Fruit fly (Drosophila melanogaster) whole organism, embryonic: Measurements from ENCODE around the gene pim.
A peak's percentile ranks its signal among the peaks of the same experiment; 100 is the strongest.

Experiments used
- Atf6 ChIP-seq: fragments of 200-800 bp; sonication (Bioruptor generic); IDR thresholded peaks from 2 replicates; pipeline ENCODE4 v1.3.6; 2022; ENCODE audit warnings: missing biosample characterization, missing genetic modification characterization
- BEAF-32 ChIP-seq: fragments of 200-800 bp; sonication (Bioruptor generic); optimal IDR thresholded peaks from 3 replicates; lab custom pipeline; 2017; ENCODE audit warnings: missing biosample characterization, missing genetic modification characterization, mild to moderate bottlenecking, moderate library complexity, missing genetic modification reagents
- CG10654 ChIP-seq: fragments of 200-800 bp; sonication (Bioruptor generic); optimal IDR thresholded peaks from 2 replicates; lab custom pipeline; 2016; ENCODE audit warnings: missing biosample characterization, missing genetic modification characterization
- CG11093 ChIP-seq: fragments of 200-800 bp; sonication (Bioruptor generic); IDR thresholded peaks from 3 replicates; pipeline ENCODE4 v1.3.6; 2022; ENCODE audit warnings: missing biosample characterization, missing genetic modification characterization
- CG11723 ChIP-seq: fragments of 200-800 bp; sonication (Bioruptor generic); optimal IDR thresholded peaks from 2 replicates; lab custom pipeline; 2017; ENCODE audit warnings: missing biosample characterization, mild to moderate bottlenecking, missing genetic modification characterization
- CG12299 ChIP-seq: fragments of 200-800 bp; sonication (Bioruptor generic); optimal IDR thresholded peaks from 2 replicates; lab custom pipeline; 2018; ENCODE audit warnings: missing biosample characterization, mild to moderate bottlenecking, missing genetic modification characterization
- CG12744 ChIP-seq: fragments of 200-800 bp; sonication (Bioruptor generic); optimal IDR thresholded peaks from 2 replicates; lab custom pipeline; 2016; ENCODE audit warnings: missing biosample characterization, missing genetic modification characterization
- CG13123 ChIP-seq: fragments of 200-800 bp; sonication (Bioruptor generic); optimal IDR thresholded peaks from 2 replicates; lab custom pipeline; 2016; ENCODE audit warnings: missing biosample characterization, missing genetic modification characterization
- CG13424 ChIP-seq: fragments of 200-800 bp; sonication (Bioruptor generic); optimal IDR thresholded peaks from 2 replicates; lab custom pipeline; 2019; ENCODE audit warnings: missing biosample characterization, mild to moderate bottlenecking, missing genetic modification characterization, moderate library complexity
- CG14014 ChIP-seq: fragments of 200-800 bp; sonication (Bioruptor generic); IDR thresholded peaks from 2 replicates; pipeline ENCODE4 v1.3.6; 2022; ENCODE audit warnings: missing biosample characterization, missing genetic modification characterization
- CG15073 ChIP-seq: fragments of 200-800 bp; sonication (Bioruptor generic); optimal IDR thresholded peaks from 2 replicates; lab custom pipeline; 2016; ENCODE audit warnings: missing biosample characterization, missing genetic modification characterization
- CG16813 ChIP-seq: fragments of 200-800 bp; sonication (Bioruptor generic); IDR thresholded peaks from 3 replicates; pipeline ENCODE4 v1.3.6; 2022; ENCODE audit warnings: missing biosample characterization, missing genetic modification characterization; ENCODE audit not compliant: partially characterized antibody
- CG17328 ChIP-seq: fragments of 200-800 bp; sonication (Bioruptor generic); IDR thresholded peaks from 2 replicates; pipeline ENCODE4 v1.3.6; 2022; ENCODE audit warnings: missing biosample characterization, missing genetic modification characterization
- CG17568 ChIP-seq: fragments of 200-800 bp; sonication (Bioruptor generic); optimal IDR thresholded peaks from 2 replicates; lab custom pipeline; 2018; ENCODE audit warnings: missing biosample characterization, mild to moderate bottlenecking, missing genetic modification characterization, moderate library complexity
- CG17829 ChIP-seq: fragments of 200-800 bp; optimal IDR thresholded peaks from 2 replicates; lab custom pipeline; 2019; ENCODE audit warnings: missing biosample characterization, mild to moderate bottlenecking, missing genetic modification characterization, moderate library complexity
- CG2199 ChIP-seq: fragments of 200-800 bp; sonication (Bioruptor generic); IDR thresholded peaks from 3 replicates; pipeline ENCODE4 v1.3.6; 2022; ENCODE audit warnings: missing biosample characterization, missing genetic modification characterization
- CG2202 ChIP-seq: fragments of 200-800 bp; sonication (Bioruptor generic); optimal IDR thresholded peaks from 2 replicates; lab custom pipeline; 2018; ENCODE audit warnings: missing biosample characterization, mild to moderate bottlenecking, missing genetic modification characterization
- CG2712 ChIP-seq: fragments of 200-800 bp; optimal IDR thresholded peaks from 3 replicates; lab custom pipeline; 2019; ENCODE audit warnings: missing biosample characterization, mild to moderate bottlenecking, missing genetic modification characterization, moderate library complexity
- CG31441 ChIP-seq: fragments of 200-800 bp; sonication (Bioruptor generic); IDR thresholded peaks from 2 replicates; pipeline ENCODE4 v1.3.6; 2022; ENCODE audit warnings: missing biosample characterization, missing genetic modification characterization
- CG3163 ChIP-seq: fragments of 200-800 bp; sonication (Bioruptor generic); optimal IDR thresholded peaks from 3 replicates; lab custom pipeline; 2016; ENCODE audit warnings: missing biosample characterization, missing genetic modification characterization
- CG4360 ChIP-seq: fragments of 200-800 bp; sonication (Bioruptor generic); IDR thresholded peaks from 2 replicates; pipeline ENCODE4 v1.3.6; 2022; ENCODE audit warnings: missing biosample characterization, missing genetic modification characterization
- CG4707 ChIP-seq: fragments of 200-800 bp; sonication (Bioruptor generic); optimal IDR thresholded peaks from 2 replicates; lab custom pipeline; 2018; ENCODE audit warnings: missing biosample characterization, mild to moderate bottlenecking, missing genetic modification characterization, moderate library complexity
- CG5245 ChIP-seq: fragments of 200-800 bp; sonication (Bioruptor generic); optimal IDR thresholded peaks from 3 replicates; lab custom pipeline; 2016; ENCODE audit warnings: missing biosample characterization, missing genetic modification characterization
- CG6813 ChIP-seq: fragments of 200-800 bp; sonication (Bioruptor generic); optimal IDR thresholded peaks from 2 replicates; lab custom pipeline; 2017; ENCODE audit warnings: missing biosample characterization, missing genetic modification characterization, mild to moderate bottlenecking, moderate library complexity, missing genetic modification reagents
- CG9797 ChIP-seq: fragments of 200-800 bp; sonication (Bioruptor generic); optimal IDR thresholded peaks from 3 replicates; lab custom pipeline; 2018; ENCODE audit warnings: missing biosample characterization, mild to moderate bottlenecking, missing genetic modification characterization
- Dref ChIP-seq: fragments of 200-800 bp; sonication (Bioruptor generic); IDR thresholded peaks from 2 replicates; pipeline ENCODE4 v1.3.6; 2022; ENCODE audit warnings: missing biosample characterization, missing genetic modification characterization
- HLH54F ChIP-seq: fragments of 200-800 bp; sonication (Bioruptor generic); optimal IDR thresholded peaks from 3 replicates; lab custom pipeline; 2016; ENCODE audit warnings: missing biosample characterization, missing genetic modification characterization
- HmgD ChIP-seq: fragments of 200-800 bp; sonication (Bioruptor generic); optimal IDR thresholded peaks from 3 replicates; lab custom pipeline; 2016; ENCODE audit warnings: missing biosample characterization, missing genetic modification characterization
- HmgZ ChIP-seq: fragments of 200-800 bp; sonication (Bioruptor generic); optimal IDR thresholded peaks from 2 replicates; lab custom pipeline; 2018; ENCODE audit warnings: missing biosample characterization, mild to moderate bottlenecking, missing genetic modification characterization
- Med ChIP-seq: fragments of 200-800 bp; sonication (Bioruptor generic); peaks from one replicate; lab custom pipeline; 2016; ENCODE audit warnings: missing biosample characterization, missing genetic modification characterization, mild to moderate bottlenecking, inconsistent platforms, moderate library complexity
- NfI ChIP-seq: fragments of 200-800 bp; sonication (Bioruptor generic); optimal IDR thresholded peaks from 3 replicates; lab custom pipeline; 2018; ENCODE audit warnings: missing biosample characterization, mild to moderate bottlenecking, missing genetic modification characterization, moderate library complexity
- Trl ChIP-seq, 3 experiments: fragments of >200 bp in 2 of 3; fragments of 200-800 bp in 1 of 3; sonication (Bioruptor generic) in 1 of 3; optimal IDR thresholded peaks; 2 replicates in 1 of 3; 3 replicates in 2 of 3; lab custom pipeline; 2016 to 2017; ENCODE audit warnings: missing biosample characterization in 1 of 3, missing genetic modification characterization in 1 of 3
- ac ChIP-seq: fragments of 200-800 bp; sonication (Bioruptor generic); optimal IDR thresholded peaks from 3 replicates; lab custom pipeline; 2017; ENCODE audit warnings: missing biosample characterization, mild to moderate bottlenecking, missing genetic modification characterization
- ara ChIP-seq: fragments of 200-800 bp; sonication (Bioruptor generic); IDR thresholded peaks from 2 replicates; pipeline ENCODE4 v1.3.6; 2022; ENCODE audit warnings: missing biosample characterization, missing genetic modification characterization
- bowl ChIP-seq: fragments of 200-800 bp; sonication (Bioruptor generic); IDR thresholded peaks from 2 replicates; pipeline ENCODE4 v1.3.6; 2022; ENCODE audit warnings: missing biosample characterization, missing genetic modification characterization
- caup ChIP-seq: fragments of 200-800 bp; sonication (Bioruptor generic); optimal IDR thresholded peaks from 3 replicates; lab custom pipeline; 2017; ENCODE audit warnings: missing biosample characterization, mild to moderate bottlenecking, missing genetic modification characterization, moderate library complexity; ENCODE audit not compliant: severe bottlenecking
- chif ChIP-seq, 2 experiments: fragments of 200-800 bp; sonication (Bioruptor generic); optimal IDR thresholded peaks; 3 replicates each; lab custom pipeline; 2016; ENCODE audit warnings: missing biosample characterization in 2 of 2, missing genetic modification characterization in 2 of 2
- disco-r ChIP-seq: fragments of 200-800 bp; sonication (Bioruptor generic); optimal IDR thresholded peaks from 2 replicates; lab custom pipeline; 2016; ENCODE audit warnings: missing biosample characterization, missing genetic modification characterization
- dm ChIP-seq: fragments of 200-800 bp; sonication (Bioruptor generic); optimal IDR thresholded peaks from 3 replicates; lab custom pipeline; 2016; ENCODE audit warnings: missing biosample characterization, missing genetic modification characterization
- hbn ChIP-seq: fragments of 200-800 bp; sonication (Bioruptor generic); IDR thresholded peaks from 2 replicates; pipeline ENCODE4 v1.3.6; 2022; ENCODE audit warnings: missing biosample characterization, missing genetic modification characterization; ENCODE audit not compliant: partially characterized antibody
- insv ChIP-seq, 2 experiments: fragments of 200-800 bp; sonication (Bioruptor generic); optimal IDR thresholded peaks; 3 replicates each; lab custom pipeline; 2016 to 2018; ENCODE audit warnings: missing biosample characterization in 2 of 2, missing genetic modification characterization in 2 of 2
- kah ChIP-seq: fragments of 200-800 bp; sonication (Bioruptor generic); optimal IDR thresholded peaks from 2 replicates; lab custom pipeline; 2018; ENCODE audit warnings: missing biosample characterization, mild to moderate bottlenecking, missing genetic modification characterization
- kni ChIP-seq: fragments of 200-800 bp; sonication (Bioruptor generic); optimal IDR thresholded peaks from 3 replicates; lab custom pipeline; 2017; ENCODE audit warnings: mild to moderate bottlenecking, missing biosample characterization, missing genetic modification reagents, missing genetic modification characterization
- maf-S ChIP-seq: fragments of 200-800 bp; sonication (Bioruptor generic); optimal IDR thresholded peaks from 2 replicates; lab custom pipeline; 2016; ENCODE audit warnings: missing biosample characterization, missing genetic modification characterization
- mld ChIP-seq: fragments of 200-800 bp; sonication (Bioruptor generic); IDR thresholded peaks from 3 replicates; pipeline ENCODE4 v1.3.6; 2022; ENCODE audit warnings: missing biosample characterization, missing genetic modification characterization; ENCODE audit not compliant: partially characterized antibody
- tll ChIP-seq, 2 experiments: fragments of 200-800 bp in 1 of 2; fragments of >200 bp in 1 of 2; sonication (Bioruptor generic) in 1 of 2; optimal IDR thresholded peaks; 2 replicates each; lab custom pipeline; 2017 to 2019; ENCODE audit warnings: missing biosample characterization in 2 of 2, missing genetic modification characterization in 2 of 2, mild to moderate bottlenecking in 1 of 2, moderate library complexity in 1 of 2
- twi ChIP-seq: fragments of 200-800 bp; optimal IDR thresholded peaks from 2 replicates; lab custom pipeline; 2019; ENCODE audit warnings: missing biosample characterization, mild to moderate bottlenecking, missing genetic modification characterization, moderate library complexity
- unpg ChIP-seq: fragments of 200-800 bp; sonication (Bioruptor generic); optimal IDR thresholded peaks from 3 replicates; lab custom pipeline; 2018; ENCODE audit warnings: missing biosample characterization, mild to moderate bottlenecking, missing genetic modification characterization, moderate library complexity
- wdn ChIP-seq: fragments of 200-800 bp; sonication (Bioruptor generic); IDR thresholded peaks from 2 replicates; pipeline ENCODE4 v1.3.6; 2022; ENCODE audit warnings: missing biosample characterization, missing genetic modification characterization

pim gene

DNA sequence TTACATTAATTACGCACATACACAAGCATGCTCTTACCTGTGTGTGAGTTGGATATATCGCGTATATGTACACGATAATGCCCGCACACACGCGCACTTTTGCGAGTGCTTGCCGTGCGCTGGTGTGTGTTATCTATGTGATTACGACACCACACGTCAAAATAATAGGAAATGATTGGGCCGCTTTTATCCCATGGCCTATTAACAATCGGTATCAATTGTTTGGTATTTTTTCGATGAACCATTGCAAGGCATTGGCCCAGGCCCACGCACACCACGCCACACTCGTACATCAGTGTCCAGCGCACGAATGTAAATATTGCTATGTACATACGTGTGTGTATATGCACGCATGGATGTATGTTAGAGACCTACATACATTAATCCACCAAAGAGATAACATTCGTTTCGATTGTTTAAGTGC, 27.9 kb upstream of the pim start (continued):
- TF ChIP-seq HmgD (GFP tag; lab: Kevin White, UChicago), result peak; percentile 11
- TF ChIP-seq CG13424, result peak; percentile 56
- peak; percentile 61 for TF ChIP-seq hbn (GFP tag; lab: Robert Waterston, UW)
- 0 out of 2 replicates have a peak, but pooled peaks have one; percentile 62 for TF ChIP-seq Atf6 (GFP tag; lab: Robert Waterston, UW)
- TF ChIP-seq CG17829 (tag; lab: Kevin White, UChicago), result peak; percentile 63
- TF ChIP-seq tll (GFP tag; optimal IDR thresholded peaks at IDR 0.05; lab: Kevin White, UChicago), result no peak
- peak; percentile 98 for TF ChIP-seq kni (GFP tag; lab: Kevin White, UChicago)
- no peak for TF ChIP-seq CG11093 (GFP tag; lab: Robert Waterston, UW)
- TF ChIP-seq CG14014, result peak; percentile 56; the same call in 1 of the 2 replicates
- peak; percentile 15 for TF ChIP-seq ac
- peak; percentile 76 for TF ChIP-seq kah (GFP tag; lab: Kevin White, UChicago)
- TF ChIP-seq Med (GFP tag; lab: Kevin White, UChicago), result peak; percentile 93
- TF ChIP-seq disco-r (GFP tag; lab: Kevin White, UChicago), result peak; percentile 24
- TF ChIP-seq CG2199, result peak; percentile 86; the same call in 2 of the 3 replicates
- TF ChIP-seq CG31441 (GFP tag; lab: Robert Waterston, UW), result peak; percentile 49
- TF ChIP-seq CG15073, result no peak
- TF ChIP-seq ara (GFP tag; lab: Robert Waterston, UW), result peak; percentile 69
- peak; percentile 56 for TF ChIP-seq CG2712 (tag; lab: Kevin White, UChicago)
- TF ChIP-seq CG3163 (GFP tag; lab: Kevin White, UChicago), result peak; percentile 63
- TF ChIP-seq chif (GFP tag; optimal IDR thresholded peaks at IDR 0.05; lab: Kevin White, UChicago), result peak in 1 of 2 experiments; percentile 41
- TF ChIP-seq CG17328 (GFP tag; lab: Robert Waterston, UW), result peak; percentile 53
- TF ChIP-seq bowl (GFP tag; lab: Robert Waterston, UW), result no peak; the same call in 1 of the 2 replicates
- peak; percentile 50 for TF ChIP-seq dm (GFP tag; lab: Kevin White, UChicago)
- TF ChIP-seq CG4707 (GFP tag; lab: Kevin White, UChicago), result peak; percentile 65
- peak in 1 of 2 experiments; percentile 43 for TF ChIP-seq insv (GFP tag; optimal IDR thresholded peaks at IDR 0.05; lab: Kevin White, UChicago)
- TF ChIP-seq CG12299 (tag; lab: Kevin White, UChicago), result peak; percentile 70
- peak; percentile 77 for TF ChIP-seq caup (GFP tag; lab: Kevin White, UChicago)
- peak; percentile 62 for TF ChIP-seq BEAF-32
- TF ChIP-seq unpg (GFP tag; lab: Kevin White, UChicago), result peak; percentile 57
- TF ChIP-seq CG17568 (GFP tag; lab: Kevin White, UChicago), result peak; percentile 72
- TF ChIP-seq twi (tag; lab: Kevin White, UChicago), result peak; percentile 51
- peak; percentile 35 for TF ChIP-seq CG9797 (GFP tag; lab: Kevin White, UChicago)
- peak; percentile 66 for TF ChIP-seq CG6813 (GFP tag; lab: Kevin White, UChicago)
- peak; percentile 25 for TF ChIP-seq HLH54F (GFP tag; lab: Kevin White, UChicago)
- peak; percentile 41 for TF ChIP-seq maf-S (GFP tag; lab: Kevin White, UChicago)
- peak; percentile 92 for TF ChIP-seq HmgZ (tag; lab: Kevin White, UChicago)
- TF ChIP-seq Dref (GFP tag; lab: Robert Waterston, UW), result peak; percentile 45
- peak; percentile 35 for TF ChIP-seq CG2202 (tag; lab: Kevin White, UChicago)
- no peak for TF ChIP-seq CG12744 (GFP tag; lab: Kevin White, UChicago)
- no peak for TF ChIP-seq CG4360 (GFP tag; lab: Robert Waterston, UW)
- no peak for TF ChIP-seq mld
- TF ChIP-seq CG5245, result no peak
- TF ChIP-seq wdn, result 0 out of 2 replicates have a peak, but pooled peaks have one; percentile 38
- peak in 1 of 2 experiments; percentile 31 for TF ChIP-seq Trl (optimal IDR thresholded peaks at IDR 0.05; lab: Kevin White, UChicago)
- TF ChIP-seq Trl (GFP tag; optimal IDR thresholded peaks at IDR 0.05; lab: Kevin White, UChicago), result peak; percentile 45
- TF ChIP-seq CG10654 (GFP tag; lab: Kevin White, UChicago), result peak; percentile 14
- peak; percentile 75 for TF ChIP-seq CG11723 (GFP tag; lab: Kevin White, UChicago)
- peak; percentile 59 for TF ChIP-seq NfI (GFP tag; lab: Kevin White, UChicago)
- 0 out of 3 replicates have a peak, but pooled peaks have one; percentile 40 for TF ChIP-seq CG16813 (GFP tag; lab: Robert Waterston, UW)
- peak; percentile 30 for TF ChIP-seq CG13123 (GFP tag; lab: Kevin White, UChicago)
